Worm (Caenorhabditis elegans) whole organism, young adult: ENCODE measurements around the gene T25B2.4.

Experiments
- B0336.3 ChIP-seq: fragments of 200-800 bp; sonication (Bioruptor generic); IDR thresholded peaks from 2 replicates; pipeline ENCODE4 v1.3.6; 2022; ENCODE audit warnings: missing genetic modification characterization, missing compliant biosample characterization
- C06A6.2 ChIP-seq: fragments of 200-800 bp; sonication (Bioruptor generic); conservative IDR thresholded peaks from 2 replicates; pipeline ENCODE4 v1.3.6; 2022; ENCODE audit warnings: missing genetic modification characterization, missing compliant biosample characterization
- C17E4.6 ChIP-seq: fragments of 200-800 bp; sonication (Bioruptor generic); IDR thresholded peaks from 2 replicates; pipeline ENCODE4 v1.3.6; 2022; ENCODE audit warnings: missing genetic modification reagents, missing genetic modification characterization, missing compliant biosample characterization
- F39B2.1 ChIP-seq: fragments of 200-800 bp; sonication (Bioruptor generic); IDR thresholded peaks from 2 replicates; pipeline ENCODE4 v1.3.6; 2022; ENCODE audit warnings: missing genetic modification reagents, missing genetic modification characterization, missing compliant biosample characterization
- F52B5.7 ChIP-seq: sonication (generic microtip); optimal IDR thresholded peaks from 2 replicates; lab custom pipeline; 2016; ENCODE audit warnings: mild to moderate bottlenecking, missing genetic modification characterization, missing compliant biosample characterization
- F55B11.4 ChIP-seq: sonication (generic microtip); optimal IDR thresholded peaks from 2 replicates; lab custom pipeline; 2016; ENCODE audit warnings: missing compliant biosample characterization, missing genetic modification characterization, borderline replicate concordance; ENCODE audit not compliant: insufficient read depth
- K12H6.12 ChIP-seq: fragments of 200-800 bp; sonication (Bioruptor generic); optimal IDR thresholded peaks from 2 replicates; lab custom pipeline; 2018; ENCODE audit warnings: mild to moderate bottlenecking, missing genetic modification characterization, missing compliant biosample characterization
- Y56A3A.18 ChIP-seq: fragments of 200-800 bp; sonication (Bioruptor generic); IDR thresholded peaks from 2 replicates; pipeline ENCODE4 v1.3.6; 2022; ENCODE audit warnings: missing genetic modification reagents, missing genetic modification characterization, missing compliant biosample characterization
- akir-1 ChIP-seq: fragments of 200-800 bp; sonication (Bioruptor generic); optimal IDR thresholded peaks from 2 replicates; lab custom pipeline; 2018; ENCODE audit warnings: mild to moderate bottlenecking, missing genetic modification characterization, moderate library complexity, missing compliant biosample characterization
- ama-1 ChIP-seq, 3 experiments: fragments of 150-350 bp in 1 of 3; sonication (generic microtip) in 2 of 3; optimal IDR thresholded peaks; 2 replicates each; lab custom pipeline; 2014 to 2018; ENCODE audit warnings: missing biosample characterization in 2 of 3, missing genetic modification characterization in 2 of 3, missing genetic modification reagents in 2 of 3
- aptf-2 ChIP-seq: fragments of 200-800 bp; sonication (Bioruptor generic); conservative IDR thresholded peaks from 2 replicates; pipeline ENCODE4 v1.3.6; 2022; ENCODE audit warnings: missing genetic modification reagents, missing genetic modification characterization, missing compliant biosample characterization
- aptf-3 ChIP-seq: fragments of 200-800 bp; sonication (Bioruptor generic); IDR thresholded peaks from 2 replicates; pipeline ENCODE4 v1.3.6; 2022; ENCODE audit warnings: missing genetic modification characterization, missing compliant biosample characterization
- atf-7 ChIP-seq: sonication (generic microtip); optimal IDR thresholded peaks from 2 replicates; lab custom pipeline; 2017; ENCODE audit warnings: mild to moderate bottlenecking, missing genetic modification characterization, missing compliant biosample characterization
- bed-1 ChIP-seq: fragments of 200-800 bp; sonication (Bioruptor generic); IDR thresholded peaks from 2 replicates; pipeline ENCODE4 v1.3.6; 2022; ENCODE audit warnings: missing genetic modification reagents, missing genetic modification characterization, missing compliant biosample characterization
- ccch-3 ChIP-seq: fragments of 200-800 bp; sonication (Bioruptor generic); optimal IDR thresholded peaks from 2 replicates; lab custom pipeline; 2018; ENCODE audit warnings: mild to moderate bottlenecking, missing genetic modification characterization, missing compliant biosample characterization
- ceh-40 ChIP-seq: fragments of 200-800 bp; sonication (Bioruptor generic); IDR thresholded peaks from 2 replicates; pipeline ENCODE4 v1.3.6; 2022; ENCODE audit warnings: missing genetic modification characterization, missing compliant biosample characterization
- ceh-58 ChIP-seq: fragments of 200-800 bp; sonication (Bioruptor generic); IDR thresholded peaks from 2 replicates; pipeline ENCODE4 v1.3.6; 2022; ENCODE audit warnings: missing genetic modification characterization, missing compliant biosample characterization
- die-1 ChIP-seq: sonication (generic microtip); optimal IDR thresholded peaks from 2 replicates; lab custom pipeline; 2016; ENCODE audit warnings: missing genotype, mild to moderate bottlenecking, missing genetic modification characterization, missing compliant biosample characterization
- egrh-3 ChIP-seq: fragments of 200-800 bp; sonication (Bioruptor generic); IDR thresholded peaks from 2 replicates; pipeline ENCODE4 v1.3.6; 2022; ENCODE audit warnings: missing genetic modification reagents, missing genetic modification characterization, missing compliant biosample characterization
- ekl-4 ChIP-seq: fragments of 200-800 bp; sonication (Bioruptor generic); IDR thresholded peaks from 2 replicates; pipeline ENCODE4 v1.3.6; 2022; ENCODE audit warnings: missing genetic modification reagents, missing genetic modification characterization, missing compliant biosample characterization
- let-607 ChIP-seq, 2 experiments: fragments of 200-800 bp in 1 of 2; sonication (Bioruptor generic) in 1 of 2; sonication (generic microtip) in 1 of 2; optimal IDR thresholded peaks; 2 replicates each; lab custom pipeline; 2016 to 2018; ENCODE audit warnings: mild to moderate bottlenecking in 2 of 2, missing compliant biosample characterization in 2 of 2, missing genetic modification characterization in 2 of 2, moderate library complexity in 2 of 2, missing genotype in 1 of 2
- lin-26 ChIP-seq: fragments of 200-800 bp; sonication (Bioruptor generic); IDR thresholded peaks from 2 replicates; pipeline ENCODE4 v1.3.6; 2022; ENCODE audit warnings: missing genetic modification reagents, missing genetic modification characterization, missing compliant biosample characterization
- lin-40 ChIP-seq: sonication (generic microtip); optimal IDR thresholded peaks from 2 replicates; lab custom pipeline; 2016; ENCODE audit warnings: missing genetic modification characterization, mild to moderate bottlenecking, missing compliant biosample characterization, missing genotype, missing genetic modification reagents
- lir-1 ChIP-seq: fragments of 200-800 bp; sonication (Bioruptor generic); conservative IDR thresholded peaks from 2 replicates; pipeline ENCODE4 v1.3.6; 2022; ENCODE audit warnings: missing genetic modification reagents, missing genetic modification characterization, missing compliant biosample characterization
- madf-3 ChIP-seq: fragments of 200-800 bp; sonication (Bioruptor generic); IDR thresholded peaks from 2 replicates; pipeline ENCODE4 v1.3.6; 2022; ENCODE audit warnings: missing genetic modification reagents, missing genetic modification characterization, missing compliant biosample characterization
- madf-6 ChIP-seq: fragments of 200-800 bp; sonication (Bioruptor generic); IDR thresholded peaks from 2 replicates; pipeline ENCODE4 v1.3.6; 2022; ENCODE audit warnings: missing genetic modification reagents, missing genetic modification characterization, missing compliant biosample characterization
- mcd-1 ChIP-seq: fragments of 200-800 bp; sonication (Bioruptor generic); IDR thresholded peaks from 2 replicates; pipeline ENCODE4 v1.3.6; 2022; ENCODE audit warnings: missing genetic modification reagents, missing genetic modification characterization, missing compliant biosample characterization
- nhr-179 ChIP-seq: sonication (generic microtip); optimal IDR thresholded peaks from 2 replicates; lab custom pipeline; 2016; ENCODE audit warnings: mild to moderate bottlenecking, missing genetic modification characterization, missing compliant biosample characterization
- nhr-80 ChIP-seq: sonication (generic microtip); optimal IDR thresholded peaks from 2 replicates; lab custom pipeline; 2016; ENCODE audit warnings: missing genetic modification characterization, missing compliant biosample characterization
- repo-1 ChIP-seq: sonication (generic microtip); optimal IDR thresholded peaks from 2 replicates; lab custom pipeline; 2017; ENCODE audit warnings: mild to moderate bottlenecking, missing genetic modification characterization, missing compliant biosample characterization
- snpc-4 ChIP-seq, 5 experiments: fragments of 150-350 bp in 1 of 5; sonication (generic microtip) in 4 of 5; optimal IDR thresholded peaks; 2 replicates each; lab custom pipeline; 2014 to 2018; ENCODE audit warnings: missing genetic modification characterization in 5 of 5, missing biosample characterization in 3 of 5, antibody characterized with exemption in 2 of 5, mild to moderate bottlenecking in 2 of 5, missing compliant biosample characterization in 2 of 5, missing genotype in 2 of 5, moderate library complexity in 2 of 5, missing genetic modification reagents in 1 of 5
- somi-1 ChIP-seq: fragments of 200-800 bp; sonication (Bioruptor generic); optimal IDR thresholded peaks from 2 replicates; lab custom pipeline; 2018; ENCODE audit warnings: mild to moderate bottlenecking, missing genetic modification characterization, missing compliant biosample characterization
- tbp1 ChIP-seq: fragments of 200-800 bp; sonication (Bioruptor generic); optimal IDR thresholded peaks from 2 replicates; lab custom pipeline; 2018; ENCODE audit warnings: mild to moderate bottlenecking, missing genetic modification characterization, missing compliant biosample characterization
- tlf-1 ChIP-seq: fragments of 200-800 bp; sonication (Bioruptor generic); optimal IDR thresholded peaks from 2 replicates; lab custom pipeline; 2018; ENCODE audit warnings: mild to moderate bottlenecking, missing genetic modification characterization, missing compliant biosample characterization
- unc-130 ChIP-seq: sonication (generic microtip); optimal IDR thresholded peaks from 2 replicates; lab custom pipeline; 2016; ENCODE audit warnings: missing genetic modification reagents, missing genetic modification characterization, missing compliant biosample characterization
- xnd-1 ChIP-seq: sonication (generic microtip); optimal IDR thresholded peaks from 2 replicates; lab custom pipeline; 2016; ENCODE audit warnings: missing genotype, missing genetic modification reagents, missing genetic modification characterization, missing compliant biosample characterization
- zfh-2 ChIP-seq: fragments of 200-800 bp; sonication (Bioruptor generic); conservative IDR thresholded peaks from 2 replicates; pipeline ENCODE4 v1.3.6; 2022; ENCODE audit warnings: missing genetic modification reagents, missing genetic modification characterization, missing compliant biosample characterization
- zim-3 ChIP-seq: sonication (generic microtip); optimal IDR thresholded peaks from 2 replicates; lab custom pipeline; 2017; ENCODE audit warnings: mild to moderate bottlenecking, missing genetic modification characterization, moderate library complexity, missing compliant biosample characterization
- ztf-18 ChIP-seq: sonication (generic microtip); optimal IDR thresholded peaks from 2 replicates; lab custom pipeline; 2016; ENCODE audit warnings: missing genotype, mild to moderate bottlenecking, missing genetic modification characterization, missing compliant biosample characterization

Gene T25B2.4

DNA sequence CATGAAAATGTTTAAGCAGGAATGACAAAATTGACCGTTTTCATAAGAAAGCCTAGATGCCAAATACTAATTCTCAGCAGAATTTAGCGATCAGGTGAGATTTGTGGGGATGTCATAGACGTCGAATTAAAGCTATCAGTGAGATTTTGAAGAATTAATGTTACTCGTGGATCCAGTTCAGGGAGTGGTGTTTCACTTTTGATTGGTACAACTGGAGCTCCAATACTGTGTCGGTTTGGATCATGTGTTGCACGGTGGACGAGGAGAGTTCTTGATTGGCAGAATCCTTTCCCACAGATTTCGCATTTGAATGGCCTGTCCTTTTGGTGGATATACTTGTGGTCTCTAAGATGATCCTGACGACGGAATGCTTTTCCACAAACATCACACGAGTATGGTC is 18.5 kb upstream of the T25B2.4 start:
- TF ChIP-seq tlf-1 = no peak
- no peak for TF ChIP-seq madf-3 (GFP tag; lab: Robert Waterston, UW)
- TF ChIP-seq bed-1 (GFP tag; lab: Robert Waterston, UW) = no peak
- no peak for TF ChIP-seq aptf-2
- no peak for TF ChIP-seq unc-130 (GFP tag; lab: Kevin White, UChicago)
- no peak for TF ChIP-seq ceh-40
- no peak for TF ChIP-seq xnd-1 (tag; lab: Kevin White, UChicago)
- no peak for TF ChIP-seq ceh-58
- no peak for TF ChIP-seq let-607 (tag; optimal IDR thresholded peaks at IDR 0.05; lab: Kevin White, UChicago)
- TF ChIP-seq nhr-80 (tag; lab: Kevin White, UChicago) = no peak
- no peak for TF ChIP-seq B0336.3 (GFP tag; lab: Robert Waterston, UW)
- TF ChIP-seq F39B2.1 = no peak
- no peak for TF ChIP-seq ama-1 (optimal IDR thresholded peaks at IDR 0.05; lab: Kevin White, UChicago)
- TF ChIP-seq ama-1 (GFP tag; optimal IDR thresholded peaks at IDR 0.05; lab: Kevin White, UChicago) = no peak
- TF ChIP-seq atf-7 (tag; lab: Kevin White, UChicago) = no peak
- TF ChIP-seq ccch-3 (GFP tag; lab: Kevin White, UChicago) = no peak
- TF ChIP-seq C06A6.2 (GFP tag; lab: Robert Waterston, UW) = no peak
- no peak for TF ChIP-seq repo-1 (tag; lab: Kevin White, UChicago)
- no peak for TF ChIP-seq snpc-4 (GFP tag; optimal IDR thresholded peaks at IDR 0.05; lab: Kevin White, UChicago)
- TF ChIP-seq snpc-4 (tag; optimal IDR thresholded peaks at IDR 0.05; lab: Kevin White, UChicago) = no peak
- TF ChIP-seq Y56A3A.18 = no peak
- TF ChIP-seq K12H6.12 = no peak

DNA sequence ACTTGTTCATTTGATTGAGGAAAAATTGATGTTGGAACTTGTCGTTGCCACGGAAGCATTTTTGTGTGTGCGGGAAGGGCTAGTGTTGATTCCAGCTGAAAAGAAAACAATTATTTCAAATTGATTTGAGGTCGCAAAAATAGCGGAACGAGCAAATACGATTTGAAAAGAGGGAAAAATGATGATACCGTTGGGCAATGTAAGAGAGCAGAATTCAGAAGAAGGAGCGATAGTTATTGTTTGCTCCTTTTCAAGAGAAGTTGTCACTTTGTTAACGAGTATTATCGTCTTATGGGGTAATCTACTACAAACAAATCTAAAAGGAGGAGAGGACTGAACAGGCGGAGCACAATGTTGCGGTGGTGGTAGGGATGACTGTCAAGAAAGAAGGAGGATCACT is 17.6 kb upstream of the T25B2.4 start, which contains the start of gene odd-2:
odd-2 (minus strand) TSS at position 101 of the 400 bp plus-strand sequence.
- TF ChIP-seq snpc-4 (GFP tag; optimal IDR thresholded peaks at IDR 0.05; lab: Kevin White, UChicago) = no peak
- no peak for TF ChIP-seq snpc-4 (tag; optimal IDR thresholded peaks at IDR 0.05; lab: Kevin White, UChicago)
- no peak for TF ChIP-seq madf-3 (GFP tag; lab: Robert Waterston, UW)
- no peak for TF ChIP-seq F55B11.4 (tag; lab: Kevin White, UChicago)
- no peak for TF ChIP-seq ama-1 (optimal IDR thresholded peaks at IDR 0.05; lab: Kevin White, UChicago)
- no peak for TF ChIP-seq ama-1 (GFP tag; optimal IDR thresholded peaks at IDR 0.05; lab: Kevin White, UChicago)
- TF ChIP-seq zim-3 = no peak
- no peak for TF ChIP-seq nhr-80 (tag; lab: Kevin White, UChicago)
- no peak for TF ChIP-seq lir-1 (GFP tag; lab: Robert Waterston, UW)
- TF ChIP-seq F52B5.7 = no peak
- TF ChIP-seq mcd-1 (GFP tag; lab: Robert Waterston, UW) = no peak
- TF ChIP-seq lin-26 = no peak
- no peak for TF ChIP-seq ztf-18 (tag; lab: Kevin White, UChicago)
- no peak for TF ChIP-seq madf-6 (GFP tag; lab: Robert Waterston, UW)
- TF ChIP-seq, all 124 proteins: peak for 0

DNA sequence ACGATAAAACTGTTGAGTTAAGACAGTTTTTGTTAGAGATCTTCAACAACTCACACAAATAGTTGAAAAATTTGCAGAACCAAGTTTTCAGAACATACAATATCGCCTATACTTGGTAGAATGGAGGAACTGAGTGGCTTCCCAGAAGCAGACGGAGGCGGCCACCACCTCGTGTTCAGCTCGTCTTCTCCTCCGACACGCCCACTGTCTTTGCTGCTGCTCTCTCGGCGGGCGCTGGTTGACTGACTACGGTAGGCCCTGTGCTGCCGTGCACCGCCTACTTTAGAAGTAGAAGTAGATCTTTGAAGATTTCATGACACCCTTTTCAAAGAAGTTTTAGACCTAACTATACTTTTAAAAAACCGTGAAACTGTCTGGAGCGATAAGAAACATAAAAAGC is 16.0 kb upstream of the T25B2.4 start:
- no peak for TF ChIP-seq somi-1 (GFP tag; lab: Kevin White, UChicago)
- no peak for TF ChIP-seq die-1 (tag; lab: Kevin White, UChicago)
- no peak for TF ChIP-seq aptf-3 (GFP tag; lab: Robert Waterston, UW)
- TF ChIP-seq egrh-3 (GFP tag; lab: Robert Waterston, UW) = peak; percentile 27; the same call in 1 of the 2 replicates
- TF ChIP-seq ekl-4 (GFP tag; lab: Robert Waterston, UW) = no peak
- no peak for TF ChIP-seq C17E4.6
- no peak for TF ChIP-seq lin-40
- TF ChIP-seq zfh-2 = peak; percentile 72
- TF ChIP-seq akir-1 (GFP tag; lab: Kevin White, UChicago) = no peak
- no peak for TF ChIP-seq tbp1
- no peak for TF ChIP-seq nhr-179
